Fruit fly (Drosophila melanogaster) whole organism, embryonic: ENCODE results near the gene CG32440.

ENCODE experiments used
- Aef1 ChIP-seq: fragments of 200-800 bp; sonication (Bioruptor generic); IDR thresholded peaks from 3 replicates; pipeline ENCODE4 v1.3.6; 2022; ENCODE audit warnings: missing biosample characterization, missing genetic modification characterization
- CG10654 ChIP-seq: fragments of 200-800 bp; sonication (Bioruptor generic); optimal IDR thresholded peaks from 2 replicates; lab custom pipeline; 2016; ENCODE audit warnings: missing biosample characterization, missing genetic modification characterization
- CG10959 ChIP-seq: fragments of 200-800 bp; sonication (Bioruptor generic); IDR thresholded peaks from 2 replicates; pipeline ENCODE4 v1.3.6; 2022; ENCODE audit warnings: missing biosample characterization, missing genetic modification characterization
- CG11456 ChIP-seq: fragments of 200-800 bp; sonication (Bioruptor generic); IDR thresholded peaks from 3 replicates; pipeline ENCODE4 v1.3.6; 2022; ENCODE audit warnings: missing biosample characterization, missing genetic modification characterization
- CG12155 ChIP-seq: fragments of 200-800 bp; sonication (Bioruptor generic); optimal IDR thresholded peaks from 3 replicates; lab custom pipeline; 2016; ENCODE audit warnings: missing biosample characterization, missing genetic modification characterization
- CG12769 ChIP-seq: fragments of 200-800 bp; sonication (Bioruptor generic); optimal IDR thresholded peaks from 2 replicates; lab custom pipeline; 2019; ENCODE audit warnings: missing biosample characterization, mild to moderate bottlenecking, missing genetic modification characterization, moderate library complexity
- CG15011 ChIP-seq: fragments of 200-800 bp; sonication (Bioruptor generic); optimal IDR thresholded peaks from 3 replicates; lab custom pipeline; 2018; ENCODE audit warnings: missing biosample characterization, mild to moderate bottlenecking, missing genetic modification characterization
- CG15269 ChIP-seq: fragments of 200-800 bp; sonication (Bioruptor generic); optimal IDR thresholded peaks from 2 replicates; lab custom pipeline; 2018; ENCODE audit warnings: missing biosample characterization, mild to moderate bottlenecking, missing genetic modification characterization, moderate library complexity
- CG16813 ChIP-seq: fragments of 200-800 bp; sonication (Bioruptor generic); IDR thresholded peaks from 3 replicates; pipeline ENCODE4 v1.3.6; 2022; ENCODE audit warnings: missing biosample characterization, missing genetic modification characterization; ENCODE audit not compliant: partially characterized antibody
- CG3163 ChIP-seq: fragments of 200-800 bp; sonication (Bioruptor generic); optimal IDR thresholded peaks from 3 replicates; lab custom pipeline; 2016; ENCODE audit warnings: missing biosample characterization, missing genetic modification characterization
- CG34376 ChIP-seq: fragments of 200-800 bp; sonication (Bioruptor generic); optimal IDR thresholded peaks from 2 replicates; lab custom pipeline; 2018; ENCODE audit warnings: missing biosample characterization, mild to moderate bottlenecking, missing genetic modification characterization
- CG42726 ChIP-seq: fragments of 200-800 bp; sonication (Bioruptor generic); IDR thresholded peaks from 2 replicates; pipeline ENCODE4 v1.3.6; 2022; ENCODE audit warnings: missing biosample characterization, missing genetic modification characterization; ENCODE audit not compliant: partially characterized antibody
- CG6175 ChIP-seq: fragments of 200-800 bp; sonication (Bioruptor generic); IDR thresholded peaks from 3 replicates; pipeline ENCODE4 v1.3.6; 2022; ENCODE audit warnings: missing biosample characterization, missing genetic modification characterization
- CG6254 ChIP-seq: fragments of 200-800 bp; sonication (Bioruptor generic); optimal IDR thresholded peaks from 3 replicates; lab custom pipeline; 2017; ENCODE audit warnings: mild to moderate bottlenecking, missing biosample characterization, missing genetic modification reagents, missing genetic modification characterization
- CG6765 ChIP-seq: fragments of 200-800 bp; sonication (Bioruptor generic); optimal IDR thresholded peaks from 3 replicates; lab custom pipeline; 2017; ENCODE audit warnings: missing biosample characterization, mild to moderate bottlenecking, missing genetic modification characterization
- CG7372 ChIP-seq: fragments of 200-800 bp; sonication (Bioruptor generic); IDR thresholded peaks from 2 replicates; pipeline ENCODE4 v1.3.6; 2022; ENCODE audit warnings: missing biosample characterization, missing genetic modification characterization
- CG7987 ChIP-seq: fragments of 200-800 bp; sonication (Bioruptor generic); optimal IDR thresholded peaks from 2 replicates; lab custom pipeline; 2018; ENCODE audit warnings: missing biosample characterization, mild to moderate bottlenecking, missing genetic modification characterization, moderate library complexity
- CG8290 ChIP-seq, 3 experiments: fragments of 200-800 bp; sonication (Bioruptor generic); optimal IDR thresholded peaks; 2 replicates each; lab custom pipeline; 2016 to 2019; ENCODE audit warnings: missing biosample characterization in 3 of 3, missing genetic modification characterization in 3 of 3, mild to moderate bottlenecking in 2 of 3, moderate library complexity in 1 of 3
- CG8359 ChIP-seq: fragments of 200-800 bp; sonication (Bioruptor generic); optimal IDR thresholded peaks from 2 replicates; lab custom pipeline; 2017; ENCODE audit warnings: missing biosample characterization, mild to moderate bottlenecking, missing genetic modification characterization, borderline replicate concordance
- CG9876 ChIP-seq: fragments of 200-800 bp; sonication (Bioruptor generic); optimal IDR thresholded peaks from 2 replicates; lab custom pipeline; 2016; ENCODE audit warnings: missing biosample characterization, missing genetic modification characterization
- CHES-1-like ChIP-seq: fragments of 200-800 bp; sonication (Bioruptor generic); optimal IDR thresholded peaks from 2 replicates; lab custom pipeline; 2016; ENCODE audit warnings: missing biosample characterization, missing genetic modification characterization
- Camta ChIP-seq: fragments of 200-800 bp; sonication (Bioruptor generic); optimal IDR thresholded peaks from 2 replicates; lab custom pipeline; 2016; ENCODE audit warnings: missing biosample characterization, missing genetic modification characterization
- Dfd ChIP-seq, 2 experiments: fragments of >200 bp; optimal IDR thresholded peaks; 2 replicates each; lab custom pipeline; 2017; ENCODE audit warnings: missing biosample characterization in 2 of 2, missing genetic modification characterization in 2 of 2
- Doc3 ChIP-seq: fragments of 200-800 bp; sonication (Bioruptor generic); IDR thresholded peaks from 3 replicates; pipeline ENCODE4 v1.3.6; 2022; ENCODE audit warnings: missing biosample characterization, missing genetic modification characterization; ENCODE audit not compliant: partially characterized antibody
- Dref ChIP-seq: fragments of 200-800 bp; sonication (Bioruptor generic); IDR thresholded peaks from 2 replicates; pipeline ENCODE4 v1.3.6; 2022; ENCODE audit warnings: missing biosample characterization, missing genetic modification characterization
- E2f1 ChIP-seq: fragments of 200-800 bp; sonication (Bioruptor generic); IDR thresholded peaks from 2 replicates; pipeline ENCODE4 v1.3.6; 2022; ENCODE audit warnings: missing biosample characterization, missing genetic modification characterization
- GATAe ChIP-seq: fragments of 200-800 bp; sonication (Bioruptor generic); conservative IDR thresholded peaks from 2 replicates; pipeline ENCODE4 v1.3.6; 2022; ENCODE audit warnings: missing biosample characterization, missing genetic modification characterization
- HLH54F ChIP-seq: fragments of 200-800 bp; sonication (Bioruptor generic); optimal IDR thresholded peaks from 3 replicates; lab custom pipeline; 2016; ENCODE audit warnings: missing biosample characterization, missing genetic modification characterization
- Hey ChIP-seq: fragments of 200-800 bp; sonication (Bioruptor generic); optimal IDR thresholded peaks from 3 replicates; lab custom pipeline; 2018; ENCODE audit warnings: missing biosample characterization, mild to moderate bottlenecking, missing genetic modification characterization
- HmgD ChIP-seq: fragments of 200-800 bp; sonication (Bioruptor generic); optimal IDR thresholded peaks from 3 replicates; lab custom pipeline; 2016; ENCODE audit warnings: missing biosample characterization, missing genetic modification characterization
- MTF-1 ChIP-seq: fragments of 200-800 bp; sonication (Bioruptor generic); optimal IDR thresholded peaks from 2 replicates; lab custom pipeline; 2018; ENCODE audit warnings: missing biosample characterization, mild to moderate bottlenecking, missing genetic modification characterization, borderline replicate concordance
- Mad ChIP-seq: fragments of 200-800 bp; sonication (Bioruptor generic); optimal IDR thresholded peaks from 2 replicates; lab custom pipeline; 2016; ENCODE audit warnings: missing biosample characterization, missing genetic modification characterization
- Med ChIP-seq: fragments of 200-800 bp; sonication (Bioruptor generic); peaks from one replicate; lab custom pipeline; 2016; ENCODE audit warnings: missing biosample characterization, missing genetic modification characterization, mild to moderate bottlenecking, inconsistent platforms, moderate library complexity
- Neu2 ChIP-seq: fragments of 200-800 bp; sonication (Bioruptor generic); optimal IDR thresholded peaks from 3 replicates; lab custom pipeline; 2016; ENCODE audit warnings: missing biosample characterization, missing genetic modification characterization, borderline replicate concordance
- Nf-YC ChIP-seq: fragments of 200-800 bp; optimal IDR thresholded peaks from 3 replicates; lab custom pipeline; 2019; ENCODE audit warnings: missing biosample characterization, mild to moderate bottlenecking, missing genetic modification characterization, moderate library complexity
- Pdp1 ChIP-seq, 2 experiments: fragments of 200-800 bp; sonication (Bioruptor generic); optimal IDR thresholded peaks; 3 replicates each; lab custom pipeline; 2016; ENCODE audit warnings: missing biosample characterization in 2 of 2, missing genetic modification characterization in 2 of 2, mild to moderate bottlenecking in 1 of 2, moderate library complexity in 1 of 2
- Poxn ChIP-seq: fragments of 200-800 bp; sonication (Bioruptor generic); IDR thresholded peaks from 2 replicates; pipeline ENCODE4 v1.3.6; 2022; ENCODE audit warnings: missing biosample characterization, missing genetic modification characterization
- cas ChIP-seq: fragments of 200-800 bp; sonication (Bioruptor generic); IDR thresholded peaks from 2 replicates; pipeline ENCODE4 v1.3.6; 2022; ENCODE audit warnings: missing biosample characterization, missing genetic modification characterization
- ci ChIP-seq: fragments of 200-800 bp; sonication (Bioruptor generic); IDR thresholded peaks from 3 replicates; pipeline ENCODE4 v1.3.6; 2022; ENCODE audit warnings: missing biosample characterization, missing genetic modification characterization
- crol ChIP-seq: fragments of 200-800 bp; sonication (Bioruptor generic); IDR thresholded peaks from 2 replicates; pipeline ENCODE4 v1.3.6; 2022; ENCODE audit warnings: missing biosample characterization, missing genetic modification characterization
- dm ChIP-seq: fragments of 200-800 bp; sonication (Bioruptor generic); optimal IDR thresholded peaks from 3 replicates; lab custom pipeline; 2016; ENCODE audit warnings: missing biosample characterization, missing genetic modification characterization
- exex ChIP-seq: fragments of 200-800 bp; sonication (Bioruptor generic); optimal IDR thresholded peaks from 4 replicates; lab custom pipeline; 2018; ENCODE audit warnings: missing biosample characterization, mild to moderate bottlenecking, missing genetic modification characterization, moderate library complexity
- jumu ChIP-seq: fragments of 200-800 bp; sonication (Bioruptor generic); optimal IDR thresholded peaks from 3 replicates; lab custom pipeline; 2016; ENCODE audit warnings: missing biosample characterization, missing genetic modification characterization
- nerfin-2 ChIP-seq: fragments of 200-800 bp; sonication (Bioruptor generic); IDR thresholded peaks from 2 replicates; pipeline ENCODE4 v1.3.6; 2022; ENCODE audit warnings: missing biosample characterization, missing genetic modification characterization; ENCODE audit not compliant: partially characterized antibody
- p53 ChIP-seq: fragments of 200-800 bp; sonication (Bioruptor generic); optimal IDR thresholded peaks from 2 replicates; lab custom pipeline; 2016; ENCODE audit warnings: missing biosample characterization, missing genetic modification characterization
- pho ChIP-seq: fragments of 200-800 bp; sonication (Bioruptor generic); optimal IDR thresholded peaks from 2 replicates; lab custom pipeline; 2016; ENCODE audit warnings: missing biosample characterization, missing genetic modification characterization
- pita ChIP-seq: fragments of 200-800 bp; sonication (Bioruptor generic); optimal IDR thresholded peaks from 2 replicates; lab custom pipeline; 2017; ENCODE audit warnings: missing biosample characterization, mild to moderate bottlenecking, missing genetic modification characterization
- sd ChIP-seq: fragments of 200-800 bp; sonication (Bioruptor generic); optimal IDR thresholded peaks from 3 replicates; lab custom pipeline; 2018; ENCODE audit warnings: missing biosample characterization, mild to moderate bottlenecking, missing genetic modification characterization, moderate library complexity
- sim ChIP-seq: fragments of 200-800 bp; sonication (Bioruptor generic); IDR thresholded peaks from 2 replicates; pipeline ENCODE4 v1.3.6; 2022; ENCODE audit warnings: missing biosample characterization, missing genetic modification characterization
- slp2 ChIP-seq: fragments of 200-800 bp; sonication (Bioruptor generic); optimal IDR thresholded peaks from 2 replicates; lab custom pipeline; 2016; ENCODE audit warnings: missing biosample characterization, missing genetic modification characterization
- sug ChIP-seq: fragments of 200-800 bp; optimal IDR thresholded peaks from 2 replicates; lab custom pipeline; 2019; ENCODE audit warnings: missing biosample characterization, mild to moderate bottlenecking, missing genetic modification characterization, moderate library complexity

CG32440 gene

DNA sequence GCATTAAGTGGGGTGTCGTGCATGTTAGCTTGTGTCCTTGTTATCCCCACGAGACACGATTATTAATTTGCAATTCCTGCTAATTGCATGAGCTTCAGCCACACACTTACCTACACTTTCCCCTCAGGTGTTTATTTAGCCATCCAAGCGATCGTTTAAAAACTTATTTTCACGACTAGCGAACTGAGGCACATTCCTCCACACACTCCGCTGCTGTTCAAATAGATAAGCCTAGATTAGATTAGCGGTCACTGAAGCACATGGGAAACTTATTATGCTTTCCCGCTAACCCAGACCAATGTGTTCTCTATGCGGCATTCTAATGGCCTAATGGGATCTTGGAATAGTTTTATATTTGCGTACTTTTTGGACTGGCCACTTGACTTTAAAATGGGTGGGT is 26.9 kb downstream of the CG32440 start (continued):
- TF ChIP-seq Mad (GFP tag; lab: Kevin White, UChicago) (no peak), GATAe (GFP tag; lab: Robert Waterston, UW) (peak; percentile 61), CG6254 (no peak), CG34376 (no peak), p53 (no peak), CG6175 (GFP tag; lab: Robert Waterston, UW) (no peak), crol (GFP tag; lab: Robert Waterston, UW) (peak; percentile 58; the same call in 1 of the 2 replicates), cas (GFP tag; lab: Robert Waterston, UW) (no peak), CG6765 (GFP tag; lab: Kevin White, UChicago) (no peak), CG7987 (GFP tag; lab: Kevin White, UChicago) (no peak), sug (peak; percentile 25), E2f1 (no peak), Hey (tag; lab: Kevin White, UChicago) (peak; percentile 50), CG10959 (GFP tag; lab: Robert Waterston, UW) (no peak), MTF-1 (no peak), CG16813 (no peak), Poxn (GFP tag; lab: Robert Waterston, UW) (no peak), Camta (GFP tag; lab: Kevin White, UChicago) (no peak), CG12769 (tag; lab: Kevin White, UChicago) (peak; percentile 40), ci (GFP tag; lab: Robert Waterston, UW) (0 out of 3 replicates have a peak, but pooled peaks have one; percentile 20), jumu (GFP tag; lab: Kevin White, UChicago) (no peak), Aef1 (GFP tag; lab: Robert Waterston, UW) (no peak), CG7372 (no peak), HmgD (GFP tag; lab: Kevin White, UChicago) (no peak), CG15011 (GFP tag; lab: Kevin White, UChicago) (no peak), Doc3 (GFP tag; lab: Robert Waterston, UW) (no peak), CG42726 (GFP tag; lab: Robert Waterston, UW) (no peak), pho (GFP tag; lab: Kevin White, UChicago) (no peak), sd (tag; lab: Kevin White, UChicago) (peak; percentile 79), CG11456 (GFP tag; lab: Robert Waterston, UW) (no peak), Dref (GFP tag; lab: Robert Waterston, UW) (no peak), CG3163 (GFP tag; lab: Kevin White, UChicago) (no peak), CHES-1-like (GFP tag; lab: Kevin White, UChicago) (no peak), Dfd (GFP tag; optimal IDR thresholded peaks at IDR 0.05; lab: Kevin White, UChicago) (no peak), Med (GFP tag; lab: Kevin White, UChicago) (peak; percentile 23), exex (tag; lab: Kevin White, UChicago) (peak; percentile 88), CG15269 (tag; lab: Kevin White, UChicago) (no peak), Pdp1 (GFP tag; optimal IDR thresholded peaks at IDR 0.05; lab: Kevin White, UChicago) (peak in 1 of 2 experiments; percentile 10), CG12155 (no peak), CG10654 (no peak), CG8290 (GFP tag; optimal IDR thresholded peaks at IDR 0.05; lab: Kevin White, UChicago) (no peak), CG8290 (tag; optimal IDR thresholded peaks at IDR 0.05; lab: Kevin White, UChicago) (peak in 1 of 2 experiments; percentile 41), dm (GFP tag; lab: Kevin White, UChicago) (no peak), Neu2 (GFP tag; lab: Kevin White, UChicago) (no peak), sim (GFP tag; lab: Robert Waterston, UW) (no peak), nerfin-2 (GFP tag; lab: Robert Waterston, UW) (no peak), Nf-YC (tag; lab: Kevin White, UChicago) (no peak), CG9876 (GFP tag; lab: Kevin White, UChicago) (no peak), pita (GFP tag; lab: Kevin White, UChicago) (no peak), slp2 (GFP tag; lab: Kevin White, UChicago) (no peak), CG8359 (GFP tag; lab: Kevin White, UChicago) (no peak), HLH54F (no peak)
